Fruit fly (Drosophila melanogaster): ENCODE measurements around the gene Bka.
A peak's percentile ranks its signal among the peaks of the same experiment; 100 is the strongest.

Gene Bka

dm6 chr2L:9894871-9895364, at the start of gene Bka (continued):
- TF ChIP-seq Dip2 (GFP tag; IDR thresholded peaks at IDR 0.05) (no peak), Ets65A (GFP tag) (no peak), ci (GFP tag; IDR thresholded peaks at IDR 0.05) (peak; percentile 76), Neu2 (GFP tag; optimal IDR thresholded peaks at IDR 0.05; ENCODE audit: borderline replicate concordance) (no peak), CG13296 (GFP tag; optimal IDR thresholded peaks at IDR 0.05) (peak; percentile 73), CG15073 (GFP tag; optimal IDR thresholded peaks at IDR 0.05) (no peak), Myb (GFP tag; optimal IDR thresholded peaks at IDR 0.05) (no peak), Nf-YC (tag; optimal IDR thresholded peaks at IDR 0.05) (peak; percentile 63), mirr (GFP tag; optimal IDR thresholded peaks at IDR 0.05) (peak; percentile 28), CG2678 (tag; optimal IDR thresholded peaks at IDR 0.05) (peak; percentile 61), CG3407 (GFP tag; optimal IDR thresholded peaks at IDR 0.05) (peak; percentile 42), nerfin-1 (tag; optimal IDR thresholded peaks at IDR 0.05) (peak; percentile 79), Lpt (GFP tag; optimal IDR thresholded peaks at IDR 0.05) (no peak), NC2α (GFP tag; optimal IDR thresholded peaks at IDR 0.05) (no peak), lbe (GFP tag; optimal IDR thresholded peaks at IDR 0.05) (peak; percentile 72), pzg (GFP tag; optimal IDR thresholded peaks at IDR 0.05) (peak; percentile 83), CG15696 (tag; optimal IDR thresholded peaks at IDR 0.05) (peak; percentile 25), CG2129 (GFP tag; IDR thresholded peaks at IDR 0.05; ENCODE audit: partially characterized antibody) (peak; percentile 99), corto (GFP tag; optimal IDR thresholded peaks at IDR 0.05) (no peak), CG8290 (GFP tag; optimal IDR thresholded peaks at IDR 0.05) (peak; percentile 75), CG8290 (tag; optimal IDR thresholded peaks at IDR 0.05) (peak; percentile 56 to 66), al (GFP tag; IDR thresholded peaks at IDR 0.05) (no peak), Atf3 (GFP tag; optimal IDR thresholded peaks at IDR 0.05) (no peak), crol (GFP tag; IDR thresholded peaks at IDR 0.05) (no peak), oc (tag; optimal IDR thresholded peaks at IDR 0.05) (peak; percentile 28), tup (GFP tag; optimal IDR thresholded peaks at IDR 0.05) (peak; percentile 13), tll (GFP tag; optimal IDR thresholded peaks at IDR 0.05) (no peak), MESR4 (GFP tag; optimal IDR thresholded peaks at IDR 0.05) (peak; percentile 96), hb (GFP tag; IDR thresholded peaks at IDR 0.05; ENCODE audit: partially characterized antibody) (peak; percentile 95), aop (GFP tag; IDR thresholded peaks at IDR 0.05) (no peak), CG16779 (GFP tag; IDR thresholded peaks at IDR 0.05) (no peak), CG12219 (GFP tag; optimal IDR thresholded peaks at IDR 0.05) (peak; percentile 6), ems (GFP tag; optimal IDR thresholded peaks at IDR 0.05) (peak; percentile 17), chif (GFP tag; optimal IDR thresholded peaks at IDR 0.05) (no peak), CG12155 (GFP tag; optimal IDR thresholded peaks at IDR 0.05) (peak; percentile 49), phol (tag; optimal IDR thresholded peaks at IDR 0.05) (peak; percentile 100), HLH3B (GFP tag; IDR thresholded peaks at IDR 0.05) (no peak), Ravus (GFP tag; IDR thresholded peaks at IDR 0.05) (no peak), toy (GFP tag; IDR thresholded peaks at IDR 0.05) (no peak), Sox102F (GFP tag; optimal IDR thresholded peaks at IDR 0.05) (no peak), CG2116 (GFP tag; optimal IDR thresholded peaks at IDR 0.05) (peak; percentile 99), br (optimal IDR thresholded peaks at IDR 0.05) (no peak), dan (GFP tag; IDR thresholded peaks at IDR 0.05) (no peak), CG17912 (GFP tag; optimal IDR thresholded peaks at IDR 0.05) (no peak), Taf1 (GFP tag; IDR thresholded peaks at IDR 0.05) (no peak), CG2202 (tag; optimal IDR thresholded peaks at IDR 0.05) (peak; percentile 60), CG3838 (GFP tag; optimal IDR thresholded peaks at IDR 0.05) (no peak), CG17328 (GFP tag; IDR thresholded peaks at IDR 0.05) (peak; percentile 46; the same call in 1 of the 2 replicates), vfl (GFP tag; optimal IDR thresholded peaks at IDR 0.05) (no peak), tin (GFP tag; optimal IDR thresholded peaks at IDR 0.05) (no peak), so (GFP tag; IDR thresholded peaks at IDR 0.05) (no peak), stwl (tag; optimal IDR thresholded peaks at IDR 0.05) (peak; percentile 71)
